Fruit fly (Drosophila melanogaster): ENCODE data around the gene CG31689.

Gene CG31689

DNA sequence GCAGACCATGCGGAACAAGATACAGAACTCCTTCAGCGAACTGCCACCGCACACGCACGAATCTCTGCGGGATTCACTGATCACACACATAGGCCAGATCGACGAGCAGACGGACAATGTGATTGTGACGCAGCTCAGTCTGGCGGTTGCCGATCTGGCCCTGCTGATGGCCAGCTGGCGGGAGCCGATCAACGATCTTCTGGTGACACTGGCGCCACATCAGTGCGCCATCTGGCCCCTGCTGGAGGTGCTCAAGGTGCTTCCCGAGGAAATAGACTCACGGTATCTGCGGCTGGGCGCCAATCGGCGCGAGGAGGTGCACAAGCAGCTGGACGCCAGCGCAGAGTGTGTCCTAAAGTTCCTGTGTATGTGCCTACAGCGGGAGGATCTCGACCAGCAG is 34.8 kb downstream of the CG31689 start:
- TF ChIP-seq CG17806 (tag; optimal IDR thresholded peaks at IDR 0.05), result no peak
- no peak for TF ChIP-seq EcR (GFP tag; optimal IDR thresholded peaks at IDR 0.05)
- TF ChIP-seq Snoo (tag; optimal IDR thresholded peaks at IDR 0.05), result no peak
- TF ChIP-seq CG8301 (tag; optimal IDR thresholded peaks at IDR 0.05), result no peak
- no peak for TF ChIP-seq CG12605 (GFP tag; IDR thresholded peaks at IDR 0.05)
- TF ChIP-seq CG32121 (GFP tag; IDR thresholded peaks at IDR 0.05), result no peak

DNA sequence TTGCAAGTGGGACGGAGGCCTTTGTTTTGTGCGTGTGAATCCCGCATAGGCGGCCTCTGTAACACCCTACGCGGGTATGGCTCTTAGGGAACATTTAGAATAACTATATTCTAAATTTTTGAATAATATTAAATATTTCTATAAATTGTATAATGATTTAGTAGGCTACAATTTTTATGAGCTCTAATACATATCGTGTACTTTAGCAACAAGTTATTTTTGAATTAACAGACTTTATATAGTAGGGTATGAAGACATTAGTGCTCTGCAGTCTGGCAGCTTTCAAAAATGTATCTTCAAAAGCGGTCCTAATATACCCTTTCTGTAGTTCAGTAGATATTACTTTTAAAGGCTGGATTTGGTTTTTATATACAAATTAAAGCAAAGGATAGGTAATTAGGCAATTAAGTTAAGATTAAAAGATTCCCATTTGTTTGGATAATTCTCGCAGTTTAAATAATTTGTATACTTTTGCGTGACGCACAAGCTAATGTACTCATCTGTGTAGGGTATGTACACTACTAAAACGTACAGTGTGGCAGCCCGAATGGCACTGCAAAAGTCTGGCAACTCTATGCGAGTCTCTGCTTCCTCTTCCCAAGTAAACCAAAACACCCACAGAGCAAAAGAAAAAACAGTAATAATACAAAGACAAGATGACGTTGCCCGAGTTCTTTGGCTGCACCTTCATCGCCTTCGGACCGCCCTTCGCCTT is 40.3 kb downstream of the CG31689 start, which contains the start of the genes Snx21 and aph-1:
Gene Snx21, minus strand, starts transcription at position 7 of the 715 bp plus-strand sequence.
Gene aph-1, plus strand, starts transcription at position 575 of the 715 bp plus-strand sequence.
- TF ChIP-seq gl (tag; optimal IDR thresholded peaks at IDR 0.05) (peak; percentile 45), CG32121 (GFP tag; IDR thresholded peaks at IDR 0.05) (peak; percentile 85), rn (GFP tag; IDR thresholded peaks at IDR 0.05) (peak; percentile 57), CG14655 (GFP tag; optimal IDR thresholded peaks at IDR 0.05) (peak; percentile 87), Snoo (tag; optimal IDR thresholded peaks at IDR 0.05) (peak; percentile 87), CG17806 (tag; optimal IDR thresholded peaks at IDR 0.05) (peak; percentile 85), CG8159 (tag; optimal IDR thresholded peaks at IDR 0.05) (peak; percentile 91), Pif1A (GFP tag; optimal IDR thresholded peaks at IDR 0.05) (peak; percentile 80), CG12605 (GFP tag; IDR thresholded peaks at IDR 0.05) (peak; percentile 71), CG9948 (tag; optimal IDR thresholded peaks at IDR 0.05) (peak; percentile 86), Ets98B (GFP tag; IDR thresholded peaks at IDR 0.05) (peak; percentile 86), CG8301 (tag; optimal IDR thresholded peaks at IDR 0.05) (peak; percentile 82), CG15710 (tag; optimal IDR thresholded peaks at IDR 0.05) (peak; percentile 87), Pif1B (GFP tag; optimal IDR thresholded peaks at IDR 0.05) (peak; percentile 91), D1 (tag; optimal IDR thresholded peaks at IDR 0.05) (no peak), CG13204 (GFP tag; optimal IDR thresholded peaks at IDR 0.05) (no peak), CG10348 (GFP tag; IDR thresholded peaks at IDR 0.05) (0 out of 2 replicates have a peak, but pooled peaks have one; percentile 48), CG4496 (GFP tag; IDR thresholded peaks at IDR 0.05) (peak; percentile 88), EcR (GFP tag; optimal IDR thresholded peaks at IDR 0.05) (peak; percentile 10), fd96Ca (GFP tag; IDR thresholded peaks at IDR 0.05) (peak; percentile 90), CG34367 (tag; optimal IDR thresholded peaks at IDR 0.05) (peak; percentile 75)

DNA sequence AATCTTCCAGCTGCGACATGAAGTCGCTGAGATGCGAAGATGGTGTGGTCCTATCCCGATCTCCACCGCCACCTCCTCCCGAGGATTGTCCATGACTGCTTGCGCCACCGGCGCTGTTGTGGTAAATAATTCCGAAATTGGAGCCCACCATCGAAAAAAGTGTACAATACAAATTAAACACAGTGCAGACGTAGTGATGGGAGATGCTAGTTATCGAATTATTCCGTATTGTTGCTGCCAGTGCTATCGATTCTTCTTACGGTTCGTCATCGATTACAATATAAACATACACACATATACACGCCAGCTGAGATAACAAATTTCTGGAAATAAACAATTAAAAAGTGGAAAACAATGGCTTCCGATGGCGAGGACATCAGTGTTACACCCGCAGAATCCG is 42.2 kb downstream of the CG31689 start, which contains the start of the genes Taf10b and Taf10:
Gene Taf10b, minus strand, starts transcription at position 219 of the 400 bp plus-strand sequence.
Gene Taf10, plus strand, starts transcription at position 264 of the 400 bp plus-strand sequence.
- TF ChIP-seq gl (tag; optimal IDR thresholded peaks at IDR 0.05) (no peak), EcR (GFP tag; optimal IDR thresholded peaks at IDR 0.05) (no peak), CG32121 (GFP tag; IDR thresholded peaks at IDR 0.05) (no peak), fd96Ca (GFP tag; IDR thresholded peaks at IDR 0.05) (peak; percentile 46; the same call in 1 of the 3 replicates), Pif1A (GFP tag; optimal IDR thresholded peaks at IDR 0.05) (no peak)

DNA sequence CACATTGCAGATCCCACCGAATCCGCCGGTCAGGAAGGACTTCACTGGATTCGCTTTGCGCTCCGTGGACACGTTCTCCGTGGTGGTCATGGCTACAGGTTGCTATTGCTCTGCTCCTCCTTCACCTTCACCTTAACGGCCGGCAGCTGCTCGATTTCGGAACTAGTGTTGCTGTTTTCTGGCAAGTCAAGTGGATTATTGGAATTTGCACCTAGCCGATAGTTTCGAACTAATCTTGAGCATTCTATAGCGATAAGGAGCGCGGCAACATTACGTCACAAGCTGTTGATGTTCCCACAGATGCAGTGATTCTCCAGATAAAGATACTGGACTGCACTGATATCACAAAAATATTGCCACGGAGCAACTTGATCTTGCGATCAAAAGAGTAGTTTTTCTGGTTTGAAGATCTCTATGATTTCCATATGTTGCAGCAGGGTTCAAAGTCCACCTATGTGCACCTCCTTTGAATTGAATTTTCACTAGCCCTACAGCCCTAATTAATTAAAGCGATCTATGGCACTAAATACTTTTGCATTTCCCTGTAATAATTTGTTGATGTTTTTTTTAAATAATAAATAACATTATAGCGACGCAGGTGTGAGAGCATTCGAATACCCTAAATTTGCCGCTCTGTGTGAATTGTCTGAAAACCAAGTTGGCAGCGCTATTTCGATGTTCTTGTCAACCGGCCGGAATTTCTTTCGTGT is 44.2 kb downstream of the CG31689 start, which contains the start of the genes colt and HINT1:
Gene colt, minus strand, starts transcription at position 594 of the 710 bp plus-strand sequence.
Gene HINT1, plus strand, starts transcription at position 660 of the 710 bp plus-strand sequence.
- TF ChIP-seq CG4496 (GFP tag; IDR thresholded peaks at IDR 0.05) (peak; percentile 78), CG14655 (GFP tag; optimal IDR thresholded peaks at IDR 0.05) (peak; percentile 88), CG17806 (tag; optimal IDR thresholded peaks at IDR 0.05) (peak; percentile 66), EcR (GFP tag; optimal IDR thresholded peaks at IDR 0.05) (peak; percentile 58), CG32121 (GFP tag; IDR thresholded peaks at IDR 0.05) (peak; percentile 48; the same call in 1 of the 2 replicates), CG9948 (tag; optimal IDR thresholded peaks at IDR 0.05) (peak; percentile 57), CG13204 (GFP tag; optimal IDR thresholded peaks at IDR 0.05) (peak; percentile 93), CG8159 (tag; optimal IDR thresholded peaks at IDR 0.05) (peak; percentile 77), Snoo (tag; optimal IDR thresholded peaks at IDR 0.05) (peak; percentile 73), rn (GFP tag; IDR thresholded peaks at IDR 0.05) (no peak), CG12605 (GFP tag; IDR thresholded peaks at IDR 0.05) (peak; percentile 67; the same call in 1 of the 2 replicates), Pif1A (GFP tag; optimal IDR thresholded peaks at IDR 0.05) (peak; percentile 91), D1 (tag; optimal IDR thresholded peaks at IDR 0.05) (no peak), CG8301 (tag; optimal IDR thresholded peaks at IDR 0.05) (peak; percentile 82), fd96Ca (GFP tag; IDR thresholded peaks at IDR 0.05) (peak; percentile 16; the same call in 1 of the 3 replicates), gl (tag; optimal IDR thresholded peaks at IDR 0.05) (peak; percentile 97), Pif1B (GFP tag; optimal IDR thresholded peaks at IDR 0.05) (peak; percentile 87), Ets98B (GFP tag; IDR thresholded peaks at IDR 0.05) (peak; percentile 55), CG34367 (tag; optimal IDR thresholded peaks at IDR 0.05) (peak; percentile 82), CG10348 (GFP tag; IDR thresholded peaks at IDR 0.05) (no peak), CG15710 (tag; optimal IDR thresholded peaks at IDR 0.05) (peak; percentile 51)

DNA sequence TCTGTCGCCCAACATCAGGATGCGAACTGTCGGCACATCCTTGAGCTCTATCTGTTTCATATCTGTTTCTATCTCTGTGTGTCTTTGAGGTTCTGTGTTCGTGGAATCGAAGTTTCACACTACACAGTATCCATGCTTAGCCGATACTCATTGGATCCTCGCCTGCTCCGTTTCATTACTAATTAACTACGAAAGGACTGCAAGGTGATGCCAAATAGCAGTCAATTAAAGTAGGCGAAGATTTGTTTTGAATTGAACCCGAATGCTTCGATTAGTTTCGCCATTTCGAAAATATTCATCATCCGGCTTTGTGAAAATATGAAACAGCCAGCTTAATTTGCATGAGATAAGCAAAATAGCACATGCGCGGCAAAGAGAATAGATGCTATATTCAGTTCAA is 46.2 kb downstream of the CG31689 start, which contains the start of gene CG15399:
Gene CG15399, minus strand, starts transcription at position 101 of the 400 bp plus-strand sequence.
- no peak for TF ChIP-seq CG10348 (GFP tag; IDR thresholded peaks at IDR 0.05)

All from whole organism, pupa.